Fruit fly (Drosophila melanogaster) whole organism: ENCODE measurements around the gene PIP82.

Experiments used
- EcR ChIP-seq, 2 experiments: fragments of >200 bp; optimal IDR thresholded peaks; 2 replicates each; lab custom pipeline; 2017; ENCODE audit warnings: missing biosample characterization in 2 of 2, missing genetic modification characterization in 2 of 2, missing genetic modification reagents in 2 of 2
- psq ChIP-seq: fragments of >200 bp; optimal IDR thresholded peaks from 2 replicates; lab custom pipeline; 2017

DNA sequence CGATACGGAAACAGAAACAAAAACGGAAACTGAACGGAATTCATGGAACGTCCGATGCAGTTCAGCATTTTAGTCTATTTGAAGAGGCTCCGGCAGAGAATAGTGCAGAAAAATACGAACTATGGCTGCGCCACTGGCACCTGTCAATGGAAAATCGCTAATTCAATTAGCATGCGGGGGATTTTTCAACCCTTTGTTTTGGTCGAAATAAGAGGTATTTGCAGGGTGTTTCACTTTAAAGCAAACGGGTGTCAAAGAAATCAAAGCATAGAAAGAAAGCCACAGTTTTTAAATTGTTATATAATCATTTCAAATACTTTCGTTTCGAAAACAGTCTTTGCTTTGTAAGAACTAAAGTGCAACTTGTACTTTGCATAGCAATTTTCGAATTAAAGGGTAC lies at the start of gene PIP82:
- TF ChIP-seq EcR (GFP tag; optimal IDR thresholded peaks at IDR 0.05; lab: Kevin White, UChicago): no peak
- no peak for TF ChIP-seq psq (lab: Kevin White, UChicago)
